Fruit fly (Drosophila melanogaster): ENCODE measurements around the gene mthl15.
A peak's percentile ranks its signal among the peaks of the same experiment; 100 is the strongest.

mthl15 gene

DNA sequence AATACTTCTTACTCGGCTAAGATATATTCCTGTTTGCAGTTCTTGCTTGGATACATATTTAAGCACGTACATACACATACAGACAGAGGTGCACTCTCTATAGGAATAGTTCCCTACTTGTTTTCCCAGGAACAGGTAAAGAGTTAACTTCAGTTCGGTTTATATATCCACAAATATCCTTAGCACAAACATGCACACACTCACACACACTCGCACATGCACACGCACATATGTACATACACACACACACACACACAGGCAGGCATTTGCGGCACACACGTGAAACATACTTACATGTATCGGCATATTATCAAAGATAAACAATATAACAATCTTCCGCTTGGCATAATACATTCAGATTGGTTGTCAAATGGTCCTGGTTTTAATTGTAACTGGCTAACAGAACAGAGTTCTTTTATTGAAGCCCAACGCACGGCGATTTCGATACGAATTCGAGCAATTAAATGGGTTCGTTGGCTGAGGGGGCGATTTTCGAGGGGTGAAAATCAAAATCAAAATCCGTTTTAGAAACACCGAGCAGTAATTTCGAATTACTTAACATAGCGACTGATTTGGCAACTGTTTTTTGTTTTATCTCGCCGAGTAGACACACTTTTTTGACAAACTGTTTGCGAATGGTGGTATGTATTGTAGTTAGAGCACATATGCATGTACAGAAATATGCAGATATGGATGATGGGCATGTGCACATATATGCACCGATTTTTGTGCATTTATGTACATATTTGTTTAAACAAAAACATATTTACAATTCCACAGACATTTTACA, 22.0 kb upstream of the mthl15 start (continued):
- TF ChIP-seq CG5953 (GFP tag; IDR thresholded peaks at IDR 0.05) (no peak), otp (GFP tag; IDR thresholded peaks at IDR 0.05) (no peak), YL-1 (GFP tag; optimal IDR thresholded peaks at IDR 0.05) (no peak), crp (GFP tag; optimal IDR thresholded peaks at IDR 0.05) (no peak), kah (GFP tag; optimal IDR thresholded peaks at IDR 0.05) (no peak)

dm6 chr2L:10255725-10256158, 17.6 kb upstream of the mthl15 start, which contains the start of gene CG5676:
Gene CG5676, minus strand, starts transcription at chr2L:10255891.
- TF ChIP-seq CG13287 (GFP tag; IDR thresholded peaks at IDR 0.05; ENCODE audit: partially characterized antibody) (no peak; the same call in 1 of the 2 replicates), Usf (GFP tag; optimal IDR thresholded peaks at IDR 0.05) (no peak), CG6175 (GFP tag; IDR thresholded peaks at IDR 0.05) (no peak), CG13624 (GFP tag; optimal IDR thresholded peaks at IDR 0.05) (peak; percentile 16), Med (GFP tag) (peak; percentile 59), Rx (GFP tag; IDR thresholded peaks at IDR 0.05) (no peak), CG3281 (GFP tag; optimal IDR thresholded peaks at IDR 0.05) (no peak), Awh (GFP tag; IDR thresholded peaks at IDR 0.05) (no peak), Atf6 (GFP tag; IDR thresholded peaks at IDR 0.05) (no peak), CG12659 (GFP tag; optimal IDR thresholded peaks at IDR 0.05) (peak; percentile 57), grn (GFP tag; optimal IDR thresholded peaks at IDR 0.05) (no peak), Pdp1 (GFP tag; optimal IDR thresholded peaks at IDR 0.05) (peak in 1 of 2 experiments; percentile 74), CG8359 (GFP tag; optimal IDR thresholded peaks at IDR 0.05; ENCODE audit: borderline replicate concordance) (no peak), CG10565 (GFP tag; optimal IDR thresholded peaks at IDR 0.05) (no peak), Doc3 (GFP tag; IDR thresholded peaks at IDR 0.05; ENCODE audit: partially characterized antibody) (no peak), BEAF-32 (GFP tag; optimal IDR thresholded peaks at IDR 0.05) (peak; percentile 31), wek (GFP tag; optimal IDR thresholded peaks at IDR 0.05) (no peak), CG12744 (GFP tag; optimal IDR thresholded peaks at IDR 0.05) (no peak), Drgx (GFP tag; IDR thresholded peaks at IDR 0.05) (no peak), stc (GFP tag; IDR thresholded peaks at IDR 0.05) (no peak), CG11504 (tag; optimal IDR thresholded peaks at IDR 0.05) (no peak), Eip74EF (GFP tag; optimal IDR thresholded peaks at IDR 0.05) (no peak), CG9727 (GFP tag; optimal IDR thresholded peaks at IDR 0.05) (no peak), fu2 (GFP tag; optimal IDR thresholded peaks at IDR 0.05) (no peak), CG11560 (tag; IDR thresholded peaks at IDR 0.05) (no peak), GATAe (GFP tag; conservative IDR thresholded peaks at IDR 0.05) (no peak), CG7786 (GFP tag; optimal IDR thresholded peaks at IDR 0.05) (no peak), cato (GFP tag; optimal IDR thresholded peaks at IDR 0.05; ENCODE audit: borderline replicate concordance) (no peak), CG8388 (GFP tag; optimal IDR thresholded peaks at IDR 0.05) (no peak), CG10321 (GFP tag; IDR thresholded peaks at IDR 0.05) (no peak), vnd (GFP tag; IDR thresholded peaks at IDR 0.05; ENCODE audit: partially characterized antibody) (no peak), CG10274 (GFP tag; optimal IDR thresholded peaks at IDR 0.05) (no peak), cg (GFP tag; optimal IDR thresholded peaks at IDR 0.05) (peak; percentile 5), Ets65A (GFP tag) (no peak), Scr (GFP tag; IDR thresholded peaks at IDR 0.05; ENCODE audit: partially characterized antibody) (peak; percentile 26; the same call in 1 of the 2 replicates), CG17328 (GFP tag; IDR thresholded peaks at IDR 0.05) (no peak), crp (GFP tag; optimal IDR thresholded peaks at IDR 0.05) (no peak), CG6791 (GFP tag; IDR thresholded peaks at IDR 0.05; ENCODE audit: partially characterized antibody) (peak; percentile 20; the same call in 1 of the 3 replicates), CG34422 (GFP tag; IDR thresholded peaks at IDR 0.05) (no peak), Sry-β (GFP tag; optimal IDR thresholded peaks at IDR 0.05) (no peak), inv (GFP tag; IDR thresholded peaks at IDR 0.05; ENCODE audit: partially characterized antibody) (no peak), Nf-YB (GFP tag; optimal IDR thresholded peaks at IDR 0.05) (no peak), CG4404 (GFP tag; IDR thresholded peaks at IDR 0.05) (no peak)

Data from whole organism, embryonic.